Worm (Caenorhabditis elegans): ENCODE data around the gene com-1.

- no peak for TF ChIP-seq ama-1 (optimal IDR thresholded peaks at IDR 0.05)
- no peak for TF ChIP-seq ets-7 (tag; optimal IDR thresholded peaks at IDR 0.05)
- no peak for TF ChIP-seq ceh-36 (tag; optimal IDR thresholded peaks at IDR 0.05)
Observed at ce11 chrIII:10923539-10923938, 27.4 kb downstream of the com-1 start.

All from whole organism, early embryonic.